Worm (Caenorhabditis elegans): Measurements from ENCODE around the gene ZK228.1.

The ZK228.1 gene

ce11 chrV:18412351-18412750 is 31.9 kb upstream of the ZK228.1 start (continued):
- TF ChIP-seq T26A5.8 (tag; optimal IDR thresholded peaks at IDR 0.05), result peak; percentile 25
- TF ChIP-seq Y53G8AR.9 (GFP tag; conservative IDR thresholded peaks at IDR 0.05), result peak; percentile 38; the same call in 1 of the 2 replicates
- peak; percentile 81; the same call in 1 of the 2 replicates for TF ChIP-seq ztf-25 (GFP tag; IDR thresholded peaks at IDR 0.05)
- peak; percentile 16 for TF ChIP-seq unc-130 (GFP tag; optimal IDR thresholded peaks at IDR 0.05)
- peak in 1 of 2 experiments; percentile 33 for TF ChIP-seq rec-8 (tag; optimal IDR thresholded peaks at IDR 0.05)
- no peak for TF ChIP-seq B0035.1 (tag; optimal IDR thresholded peaks at IDR 0.05)
- peak; percentile 79 for TF ChIP-seq lin-26 (GFP tag; IDR thresholded peaks at IDR 0.05)
- no peak for TF ChIP-seq aptf-2 (GFP tag; conservative IDR thresholded peaks at IDR 0.05)
- TF ChIP-seq nhr-80 (tag; optimal IDR thresholded peaks at IDR 0.05), result peak; percentile 2
- no peak for TF ChIP-seq madf-3 (GFP tag; IDR thresholded peaks at IDR 0.05)
- peak; percentile 52 for TF ChIP-seq nhr-90 (tag; optimal IDR thresholded peaks at IDR 0.05)
- TF ChIP-seq gei-17 (GFP tag; optimal IDR thresholded peaks at IDR 0.05), result no peak
- TF ChIP-seq dox-1 (GFP tag; IDR thresholded peaks at IDR 0.05), result peak; percentile 51; the same call in 1 of the 2 replicates
- TF ChIP-seq snpc-1.1 (tag; optimal IDR thresholded peaks at IDR 0.05; ENCODE audit: insufficient read depth), result peak; percentile 44
- no peak for TF ChIP-seq cebp-1 (GFP tag; IDR thresholded peaks at IDR 0.05)
- peak; percentile 47 for TF ChIP-seq cebp-1 (tag; optimal IDR thresholded peaks at IDR 0.05)
- TF ChIP-seq hlh-12 (tag; optimal IDR thresholded peaks at IDR 0.05), result peak; percentile 11
- no peak for TF ChIP-seq lsy-27 (tag; optimal IDR thresholded peaks at IDR 0.05; ENCODE audit: borderline replicate concordance, insufficient read depth)
- TF ChIP-seq nhr-27 (tag; optimal IDR thresholded peaks at IDR 0.05), result no peak
- TF ChIP-seq madf-8 (GFP tag; conservative IDR thresholded peaks at IDR 0.05), result no peak
- peak; percentile 70 for TF ChIP-seq mxl-1 (tag; optimal IDR thresholded peaks at IDR 0.05)
- TF ChIP-seq rpc-1 (optimal IDR thresholded peaks at IDR 0.05), result peak; percentile 82
- TF ChIP-seq rpc-1 (tag; optimal IDR thresholded peaks at IDR 0.05), result peak; percentile 94
- peak; percentile 28; the same call in 1 of the 2 replicates for TF ChIP-seq rcor-1 (GFP tag; IDR thresholded peaks at IDR 0.05)
- TF ChIP-seq F55B11.4 (tag; optimal IDR thresholded peaks at IDR 0.05; ENCODE audit: borderline replicate concordance, insufficient read depth), result no peak
- TF ChIP-seq Y79H2A.3 (GFP tag; conservative IDR thresholded peaks at IDR 0.05), result no peak; the same call in 1 of the 2 replicates
- no peak for TF ChIP-seq hmg-20 (GFP tag; IDR thresholded peaks at IDR 0.05)
- peak; percentile 43 for TF ChIP-seq zim-3 (tag; optimal IDR thresholded peaks at IDR 0.05)
- TF ChIP-seq snpc-1.3 (tag; optimal IDR thresholded peaks at IDR 0.05; ENCODE audit: insufficient read depth), result peak; percentile 79
- no peak for TF ChIP-seq nfya-1 (tag; optimal IDR thresholded peaks at IDR 0.05; ENCODE audit: borderline replicate concordance, insufficient read depth)
- TF ChIP-seq ceh-40 (GFP tag; IDR thresholded peaks at IDR 0.05), result no peak
- no peak for TF ChIP-seq F57C9.4 (tag; optimal IDR thresholded peaks at IDR 0.05)
- no peak for TF ChIP-seq egl-18 (GFP tag; IDR thresholded peaks at IDR 0.05)
- no peak for TF ChIP-seq mcd-1 (GFP tag; IDR thresholded peaks at IDR 0.05)
- TF ChIP-seq C06A6.2 (GFP tag; conservative IDR thresholded peaks at IDR 0.05), result no peak
- no peak for TF ChIP-seq Y95B8A.8 (GFP tag; IDR thresholded peaks at IDR 0.05)
- no peak for TF ChIP-seq ztf-26 (tag; optimal IDR thresholded peaks at IDR 0.05)
- peak; percentile 77; the same call in 1 of the 2 replicates for TF ChIP-seq Y56A3A.18 (GFP tag; IDR thresholded peaks at IDR 0.05)
- no peak for TF ChIP-seq hlh-26 (GFP tag; conservative IDR thresholded peaks at IDR 0.05)
- TF ChIP-seq sdz-38 (tag; optimal IDR thresholded peaks at IDR 0.05), result no peak
- TF ChIP-seq xnd-1 (tag; optimal IDR thresholded peaks at IDR 0.05), result no peak
- no peak for TF ChIP-seq pbrm-1 (GFP tag; IDR thresholded peaks at IDR 0.05)
- no peak for TF ChIP-seq nhr-179 (tag; optimal IDR thresholded peaks at IDR 0.05)
- no peak for TF ChIP-seq repo-1 (tag; optimal IDR thresholded peaks at IDR 0.05)
- 0 out of 2 replicates have a peak, but pooled peaks have one; percentile 20 for TF ChIP-seq attf-3 (GFP tag; conservative IDR thresholded peaks at IDR 0.05)
- TF ChIP-seq ekl-4 (GFP tag; IDR thresholded peaks at IDR 0.05), result peak; percentile 35; the same call in 1 of the 2 replicates
- TF ChIP-seq fkh-3 (tag; optimal IDR thresholded peaks at IDR 0.05), result no peak
- no peak for TF ChIP-seq ceh-100 (GFP tag; IDR thresholded peaks at IDR 0.05)
- TF ChIP-seq hmg-1.2 (GFP tag; IDR thresholded peaks at IDR 0.05), result peak; percentile 64
